Worm (Caenorhabditis elegans): ENCODE data around the gene F37B12.3.

F37B12.3 gene

DNA sequence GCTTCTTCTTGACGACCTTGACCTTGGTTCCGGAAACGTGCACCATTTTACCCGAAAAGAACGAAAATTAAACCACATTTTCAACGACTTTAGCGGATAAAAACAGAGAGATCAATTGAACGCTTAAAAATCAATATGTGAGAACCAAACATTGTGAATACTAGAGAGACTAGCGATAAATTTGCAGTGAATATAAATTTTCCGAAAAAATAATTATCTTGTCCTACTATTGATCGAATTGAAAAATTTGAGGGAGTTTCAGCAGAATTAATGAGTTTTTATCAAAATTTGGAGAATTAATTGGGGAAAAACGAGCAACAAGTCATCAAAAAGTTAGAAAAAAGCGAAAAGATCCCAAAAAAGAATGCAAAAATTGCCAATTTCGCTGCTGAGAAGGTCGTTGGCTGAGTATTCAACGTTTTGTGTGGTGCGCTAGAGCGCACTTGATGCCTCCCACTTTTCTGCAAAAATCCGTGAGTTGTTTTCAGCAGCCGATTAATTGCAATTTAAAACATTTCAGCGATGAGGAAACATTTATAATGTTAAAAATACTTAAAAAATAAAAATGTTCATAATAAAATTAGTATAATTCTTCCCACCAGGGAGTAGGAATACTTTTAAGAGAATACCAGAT is 15.9 kb upstream of the F37B12.3 start, which contains the start of gene rpl-32 (continued):
- peak; percentile 26 for TF ChIP-seq ZK185.1 (tag; optimal IDR thresholded peaks at IDR 0.05; ENCODE audit: poor library complexity, severe bottlenecking)
- peak in 1 of 3 experiments; percentile 55 for TF ChIP-seq lin-35 (GFP tag; optimal IDR thresholded peaks at IDR 0.05)
- TF ChIP-seq ceh-91 (GFP tag; IDR thresholded peaks at IDR 0.05), result peak; percentile 62
- peak; percentile 95 for TF ChIP-seq mcd-1 (GFP tag; IDR thresholded peaks at IDR 0.05)
- TF ChIP-seq hmg-1.2 (GFP tag; IDR thresholded peaks at IDR 0.05), result peak; percentile 91
- TF ChIP-seq hsf-1 (GFP tag; IDR thresholded peaks at IDR 0.05), result no peak
- no peak for TF ChIP-seq C17E4.6 (GFP tag; IDR thresholded peaks at IDR 0.05)
- TF ChIP-seq lin-26 (GFP tag; IDR thresholded peaks at IDR 0.05), result no peak
- peak; percentile 19 for TF ChIP-seq K12H6.12 (tag; optimal IDR thresholded peaks at IDR 0.05)
- TF ChIP-seq nfyb-1 (GFP tag; IDR thresholded peaks at IDR 0.05), result 0 out of 2 replicates have a peak, but pooled peaks have one; percentile 46
- peak; percentile 66 for TF ChIP-seq pbrm-1 (GFP tag; IDR thresholded peaks at IDR 0.05)
- peak in 1 of 2 experiments; percentile 54 for TF ChIP-seq let-607 (tag; optimal IDR thresholded peaks at IDR 0.05)
- peak; percentile 78 for TF ChIP-seq rcor-1 (GFP tag; IDR thresholded peaks at IDR 0.05)
- TF ChIP-seq B0019.2 (GFP tag; conservative IDR thresholded peaks at IDR 0.05), result peak; percentile 52; the same call in 1 of the 2 replicates
- no peak for TF ChIP-seq nhr-179 (tag; optimal IDR thresholded peaks at IDR 0.05)
- peak; percentile 71 for TF ChIP-seq snpc-1.3 (tag; optimal IDR thresholded peaks at IDR 0.05; ENCODE audit: insufficient read depth)
- TF ChIP-seq attf-3 (GFP tag; conservative IDR thresholded peaks at IDR 0.05), result peak; percentile 63
- TF ChIP-seq ztf-18 (tag; optimal IDR thresholded peaks at IDR 0.05), result no peak
- TF ChIP-seq dpl-1 (GFP tag; optimal IDR thresholded peaks at IDR 0.05), result peak; percentile 9
- TF ChIP-seq F49E8.2 (tag; optimal IDR thresholded peaks at IDR 0.05; ENCODE audit: insufficient read depth), result peak; percentile 39
- TF ChIP-seq ceh-58 (GFP tag; IDR thresholded peaks at IDR 0.05), result no peak
- TF ChIP-seq dox-1 (GFP tag; IDR thresholded peaks at IDR 0.05), result peak; percentile 83
- peak; percentile 48 for TF ChIP-seq lsl-1 (GFP tag; optimal IDR thresholded peaks at IDR 0.05)

DNA sequence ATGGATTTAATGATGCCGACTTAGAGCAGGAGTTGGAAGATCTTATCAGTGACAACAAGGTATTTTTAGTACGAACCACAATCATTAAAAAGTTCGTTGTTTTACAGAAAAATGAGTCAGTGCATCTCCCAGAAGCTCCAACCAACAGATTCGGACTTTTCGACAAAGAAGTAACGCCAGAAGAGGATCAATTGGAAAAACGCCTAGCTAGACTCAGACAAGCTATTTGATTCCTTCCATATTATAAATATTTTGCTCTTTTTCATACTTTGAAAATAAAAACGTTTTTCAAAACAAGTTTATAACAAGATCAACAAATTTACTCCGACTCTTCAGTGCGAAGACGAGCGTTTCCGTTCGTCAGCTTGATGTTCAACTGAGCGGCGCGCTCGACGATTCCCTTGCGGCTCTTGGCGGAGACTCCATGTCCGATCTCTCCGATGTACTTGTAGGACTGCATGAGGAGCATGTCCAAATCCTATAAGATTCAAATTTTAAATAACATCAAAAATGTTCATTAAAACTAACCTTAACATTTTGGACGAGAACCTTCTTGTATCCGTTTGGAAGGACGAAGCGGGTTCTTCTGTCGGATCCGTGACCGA is 15.1 kb upstream of the F37B12.3 start:
- peak; percentile 81 for TF ChIP-seq athp-1 (tag; optimal IDR thresholded peaks at IDR 0.05)
- no peak for TF ChIP-seq ccch-3 (GFP tag; optimal IDR thresholded peaks at IDR 0.05)
- TF ChIP-seq ztf-22 (GFP tag; optimal IDR thresholded peaks at IDR 0.05), result no peak
- no peak for TF ChIP-seq lag-1 (GFP tag; IDR thresholded peaks at IDR 0.05)
- TF ChIP-seq nhr-80 (tag; optimal IDR thresholded peaks at IDR 0.05), result no peak
- peak; percentile 87 for TF ChIP-seq F49E8.2 (tag; optimal IDR thresholded peaks at IDR 0.05; ENCODE audit: insufficient read depth)
- no peak for TF ChIP-seq T07F8.4 (tag; optimal IDR thresholded peaks at IDR 0.05)
- peak; percentile 81; the same call in 1 of the 2 replicates for TF ChIP-seq Y56A3A.18 (GFP tag; IDR thresholded peaks at IDR 0.05)
- no peak for TF ChIP-seq mel-28 (tag; optimal IDR thresholded peaks at IDR 0.05; ENCODE audit: borderline replicate concordance)
- peak; percentile 42; the same call in 1 of the 2 replicates for TF ChIP-seq zfh-2 (GFP tag; conservative IDR thresholded peaks at IDR 0.05)
- TF ChIP-seq ztf-28 (GFP tag; IDR thresholded peaks at IDR 0.05), result no peak
- no peak for TF ChIP-seq F57A8.1 (GFP tag; optimal IDR thresholded peaks at IDR 0.05)
- no peak for TF ChIP-seq F23B12.7 (tag; optimal IDR thresholded peaks at IDR 0.05; ENCODE audit: insufficient read depth)
- peak; percentile 77; the same call in 1 of the 2 replicates for TF ChIP-seq madf-3 (GFP tag; IDR thresholded peaks at IDR 0.05)
- TF ChIP-seq F55B11.4 (tag; optimal IDR thresholded peaks at IDR 0.05; ENCODE audit: borderline replicate concordance, insufficient read depth), result no peak
- peak; percentile 79 for TF ChIP-seq hsf-1 (GFP tag; IDR thresholded peaks at IDR 0.05)
- no peak for TF ChIP-seq ztf-3 (GFP tag; optimal IDR thresholded peaks at IDR 0.05)
- TF ChIP-seq ekl-4 (GFP tag; IDR thresholded peaks at IDR 0.05), result peak; percentile 87
- no peak for TF ChIP-seq Y79H2A.3 (GFP tag; conservative IDR thresholded peaks at IDR 0.05)
- no peak for TF ChIP-seq F10E7.11 (tag; optimal IDR thresholded peaks at IDR 0.05)
- TF ChIP-seq gei-17 (GFP tag; optimal IDR thresholded peaks at IDR 0.05), result no peak
- TF ChIP-seq rpc-1 (optimal IDR thresholded peaks at IDR 0.05), result no peak
- TF ChIP-seq rpc-1 (tag; optimal IDR thresholded peaks at IDR 0.05), result no peak
- no peak for TF ChIP-seq F22D6.2 (tag; optimal IDR thresholded peaks at IDR 0.05)
- no peak for TF ChIP-seq tbx-9 (tag; optimal IDR thresholded peaks at IDR 0.05; ENCODE audit: borderline replicate concordance)
